Fruit fly (Drosophila melanogaster) whole organism, wandering third instar larva: ENCODE measurements around the gene PXo.

Experiments used
- Abd-B ChIP-seq: fragments of >200 bp; optimal IDR thresholded peaks from 2 replicates; lab custom pipeline; 2017; ENCODE audit warnings: missing biosample characterization, missing genetic modification characterization
- Hr83 ChIP-seq: fragments of 200-300 bp; sonication (Bioruptor generic); optimal IDR thresholded peaks from 2 replicates; lab custom pipeline; 2016; ENCODE audit warnings: missing biosample characterization, mild to moderate bottlenecking, missing genetic modification characterization, moderate library complexity; ENCODE audit not compliant: poor library complexity, severe bottlenecking
- Mio ChIP-seq: sonication (Bioruptor generic); optimal IDR thresholded peaks from 2 replicates; lab custom pipeline; 2016; ENCODE audit warnings: missing biosample characterization, missing genetic modification characterization
- OdsH ChIP-seq: fragments of 200-800 bp; sonication (Bioruptor generic); optimal IDR thresholded peaks from 2 replicates; lab custom pipeline; 2016; ENCODE audit warnings: missing biosample characterization, mild to moderate bottlenecking, missing genetic modification characterization
- dsf ChIP-seq: sonication (Bioruptor generic); optimal IDR thresholded peaks from 2 replicates; lab custom pipeline; 2016; ENCODE audit warnings: missing biosample characterization, missing genetic modification characterization, borderline replicate concordance
- ey ChIP-seq: fragments of 200-800 bp; sonication (Bioruptor generic); optimal IDR thresholded peaks from 2 replicates; lab custom pipeline; 2016; ENCODE audit warnings: missing biosample characterization, missing genetic modification characterization
- h ChIP-seq: fragments of 200-800 bp; sonication (Bioruptor generic); optimal IDR thresholded peaks from 3 replicates; lab custom pipeline; 2016; ENCODE audit warnings: missing biosample characterization, mild to moderate bottlenecking, missing genetic modification characterization
- lola ChIP-seq: fragments of >200 bp; optimal IDR thresholded peaks from 2 replicates; lab custom pipeline; 2017; ENCODE audit warnings: missing biosample characterization, missing genetic modification characterization
- pan ChIP-seq: fragments of >200 bp; optimal IDR thresholded peaks from 2 replicates; lab custom pipeline; 2017
- psq ChIP-seq: fragments of 200-800 bp; sonication (Bioruptor generic); optimal IDR thresholded peaks from 3 replicates; lab custom pipeline; 2017; ENCODE audit warnings: missing biosample characterization, mild to moderate bottlenecking, missing genetic modification characterization, moderate library complexity
- usp ChIP-seq: fragments of >200 bp; optimal IDR thresholded peaks from 2 replicates; lab custom pipeline; 2017; ENCODE audit warnings: missing biosample characterization, missing genetic modification characterization

DNA sequence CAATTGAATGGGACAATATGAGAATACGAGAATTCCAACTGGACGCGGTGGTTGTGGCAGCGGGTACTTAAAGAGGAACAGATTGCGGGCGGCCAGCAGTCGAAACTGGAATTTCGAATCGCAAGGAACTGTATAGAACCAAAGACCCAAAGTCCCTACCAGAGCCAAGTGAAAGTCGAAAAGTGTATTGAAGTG lies 39.0 kb downstream of the PXo start, which contains the start of gene CG13287:
- no peak for TF ChIP-seq psq
- no peak for TF ChIP-seq OdsH (GFP tag; lab: Kevin White, UChicago)
- no peak for TF ChIP-seq dsf (GFP tag; lab: Kevin White, UChicago)
- TF ChIP-seq h, result no peak
- TF ChIP-seq pan (lab: Kevin White, UChicago), result no peak
- no peak for TF ChIP-seq Abd-B (GFP tag; lab: Kevin White, UChicago)
- TF ChIP-seq Hr83, result no peak
- TF ChIP-seq lola (GFP tag; lab: Kevin White, UChicago), result no peak
- TF ChIP-seq Mio (GFP tag; lab: Kevin White, UChicago), result no peak
- TF ChIP-seq usp (GFP tag; lab: Kevin White, UChicago), result no peak
- TF ChIP-seq ey (GFP tag; lab: Kevin White, UChicago), result no peak
